Fruit fly (Drosophila melanogaster) Kc167 (cell line): ENCODE measurements around the gene CG1273.

Experiments
- Myc ChIP-seq: fragments of >200 bp; optimal IDR thresholded peaks from 2 replicates; lab custom pipeline; 2017; ENCODE audit warnings: missing external identifiers
- h ChIP-seq: fragments of >200 bp; optimal IDR thresholded peaks from 3 replicates; lab custom pipeline; 2018; ENCODE audit warnings: missing external identifiers
- ttk ChIP-seq: sonication (Bioruptor generic); optimal IDR thresholded peaks from 2 replicates; lab custom pipeline; 2017; ENCODE audit warnings: missing external identifiers

DNA sequence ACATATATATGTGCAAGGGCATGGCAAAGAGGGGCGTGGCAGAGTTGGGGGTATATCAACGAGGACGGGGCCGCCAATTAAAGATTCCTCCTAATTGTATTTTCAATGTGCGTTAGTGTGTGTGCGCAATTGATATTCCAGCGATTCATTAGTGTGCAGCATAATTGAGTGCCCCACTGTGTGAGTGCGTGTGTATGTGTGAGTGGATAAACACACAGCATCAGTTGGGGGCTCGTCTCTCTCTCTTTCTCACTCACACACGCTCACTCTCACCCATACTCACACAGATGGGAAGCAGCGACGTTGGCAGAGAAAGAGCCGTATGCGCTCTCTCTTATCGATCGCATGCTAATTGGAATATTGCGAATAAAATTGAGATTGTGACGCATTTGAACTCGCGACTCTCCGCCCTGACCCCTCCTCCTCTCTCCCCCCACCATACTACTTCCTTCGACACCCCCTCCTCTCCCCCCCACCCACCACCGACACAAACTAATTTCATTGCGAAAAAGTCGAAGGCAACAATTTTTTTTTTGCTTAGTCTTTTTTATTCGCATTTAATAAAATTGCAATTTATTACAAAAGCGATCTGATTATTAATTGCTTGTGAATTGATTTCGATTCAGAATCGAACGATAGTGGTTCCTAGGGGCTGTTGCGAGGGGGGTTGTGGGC lies 29.8 kb upstream of the CG1273 start:
- TF ChIP-seq h (lab: Kevin White, UChicago): no peak
- TF ChIP-seq ttk (lab: Kevin White, UChicago): no peak
- no peak for TF ChIP-seq Myc (lab: Kevin White, UChicago)
